Worm (Caenorhabditis elegans): Measurements from ENCODE around the gene ops-1.

DNA sequence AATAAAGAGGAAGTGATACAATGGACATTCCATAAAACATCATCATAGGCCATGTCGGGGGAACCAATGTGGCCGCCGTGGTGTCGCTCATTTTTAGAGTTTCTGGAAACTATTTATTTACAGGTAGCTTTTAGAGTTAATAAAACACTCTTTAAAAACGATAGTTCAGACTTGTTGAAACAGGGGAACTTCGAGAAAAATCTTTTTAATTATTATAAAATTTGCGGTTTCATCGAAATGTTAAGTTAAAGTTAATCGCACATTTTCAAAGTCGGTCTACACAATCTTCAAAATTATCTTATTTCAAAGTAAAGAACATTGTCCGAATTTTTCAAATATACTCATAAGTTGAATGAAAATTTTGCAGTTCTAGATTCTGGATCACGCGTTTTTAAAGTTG, at the start of gene ops-1:
- no peak for TF ChIP-seq lin-13 (GFP tag; optimal IDR thresholded peaks at IDR 0.05)
- no peak for TF ChIP-seq aly-2 (tag; optimal IDR thresholded peaks at IDR 0.05)
- no peak for TF ChIP-seq nhr-23 (tag; optimal IDR thresholded peaks at IDR 0.05)
- TF ChIP-seq nhr-21 (tag; optimal IDR thresholded peaks at IDR 0.05) = no peak
- TF ChIP-seq lin-11 (tag; optimal IDR thresholded peaks at IDR 0.05) = no peak
- no peak for TF ChIP-seq lsy-2 (tag; optimal IDR thresholded peaks at IDR 0.05)
- no peak for TF ChIP-seq blmp-1 (tag; optimal IDR thresholded peaks at IDR 0.05; ENCODE audit: insufficient read depth)
- no peak for TF ChIP-seq snpc-4 (tag; optimal IDR thresholded peaks at IDR 0.05)
- no peak for TF ChIP-seq unc-39 (tag; optimal IDR thresholded peaks at IDR 0.05)
- TF ChIP-seq nhr-25 (tag; optimal IDR thresholded peaks at IDR 0.05) = no peak

Measured in whole organism, L2 larva.